Comparison of ENCODE assay signal across 2 fruit fly cellular contexts in genomic region chrX:2121716-2122601, dm6.
TF ChIP-seq lines count a peak whose summit lies in the region.

No protein-coding gene starts in this region.

TF ChIP-seq in whole organism, embryonic, 481 proteins besides CTCF, POLR2A, EP300 and RAD21 (continued from another document and continues in another):
- peak; percentile 45 for TF ChIP-seq PHDP (tag; optimal IDR thresholded peaks at IDR 0.05; lab: Kevin White, UChicago)
- no peak for TF ChIP-seq aop (GFP tag; IDR thresholded peaks at IDR 0.05; lab: Robert Waterston, UW)
- TF ChIP-seq D (optimal IDR thresholded peaks at IDR 0.05; lab: Kevin White, UChicago), result no peak
- peak; percentile 46 for TF ChIP-seq D (GFP tag; optimal IDR thresholded peaks at IDR 0.05; lab: Kevin White, UChicago)
- TF ChIP-seq CG9876 (GFP tag; optimal IDR thresholded peaks at IDR 0.05; lab: Kevin White, UChicago), result no peak
- peak; percentile 36 for TF ChIP-seq CG15601 (tag; optimal IDR thresholded peaks at IDR 0.05; lab: Kevin White, UChicago)
- peak; percentile 12 for TF ChIP-seq CG2120 (GFP tag; optimal IDR thresholded peaks at IDR 0.05; lab: Kevin White, UChicago)
- peak in 1 of 3 experiments; percentile 50 for TF ChIP-seq lola (GFP tag; optimal IDR thresholded peaks at IDR 0.05; lab: Kevin White, UChicago)
- TF ChIP-seq CG1647 (GFP tag; optimal IDR thresholded peaks at IDR 0.05; lab: Kevin White, UChicago), result no peak
- TF ChIP-seq CG4730 (GFP tag; IDR thresholded peaks at IDR 0.05; lab: Robert Waterston, UW), result 0 out of 2 replicates have a peak, but pooled peaks have one; percentile 8
- TF ChIP-seq Hr78 (GFP tag; optimal IDR thresholded peaks at IDR 0.05; lab: Kevin White, UChicago), result peak in 1 of 2 experiments; percentile 10
- peak; percentile 22 for TF ChIP-seq CG16863 (GFP tag; optimal IDR thresholded peaks at IDR 0.05; lab: Kevin White, UChicago)
- no peak for TF ChIP-seq CG4854 (GFP tag; optimal IDR thresholded peaks at IDR 0.05; lab: Kevin White, UChicago)
- TF ChIP-seq Blimp-1 (GFP tag; optimal IDR thresholded peaks at IDR 0.05; lab: Kevin White, UChicago), result peak; percentile 75
- TF ChIP-seq lilli (GFP tag; optimal IDR thresholded peaks at IDR 0.05; lab: Kevin White, UChicago), result peak; percentile 33
- TF ChIP-seq ham (GFP tag; IDR thresholded peaks at IDR 0.05; lab: Robert Waterston, UW), result no peak
- peak; percentile 50 for TF ChIP-seq CG2678 (tag; optimal IDR thresholded peaks at IDR 0.05; lab: Kevin White, UChicago)
- TF ChIP-seq CG8388 (GFP tag; optimal IDR thresholded peaks at IDR 0.05; lab: Kevin White, UChicago), result peak; percentile 79
- peak; percentile 29 for TF ChIP-seq CoRest (tag; optimal IDR thresholded peaks at IDR 0.05; lab: Kevin White, UChicago)
- peak; percentile 39 for TF ChIP-seq CG13424 (tag; optimal IDR thresholded peaks at IDR 0.05; lab: Kevin White, UChicago)
- peak; percentile 26 for TF ChIP-seq CG1233 (GFP tag; optimal IDR thresholded peaks at IDR 0.05; lab: Kevin White, UChicago)
- no peak for TF ChIP-seq CG11085 (GFP tag; IDR thresholded peaks at IDR 0.05; lab: Robert Waterston, UW)
- no peak for TF ChIP-seq lov (optimal IDR thresholded peaks at IDR 0.05; lab: Kevin White, UChicago)
- TF ChIP-seq lov (GFP tag; IDR thresholded peaks at IDR 0.05; lab: Robert Waterston, UW), result 0 out of 3 replicates have a peak, but pooled peaks have one; percentile 11
- TF ChIP-seq kah (GFP tag; optimal IDR thresholded peaks at IDR 0.05; lab: Kevin White, UChicago), result no peak
- TF ChIP-seq prd (optimal IDR thresholded peaks at IDR 0.05; lab: Kevin White, UChicago), result no peak
- peak; percentile 41; the same call in 2 of the 3 replicates for TF ChIP-seq prd (GFP tag; IDR thresholded peaks at IDR 0.05; lab: Robert Waterston, UW)
- no peak for TF ChIP-seq bcd (GFP tag; optimal IDR thresholded peaks at IDR 0.05; lab: Kevin White, UChicago)
- peak; percentile 42; the same call in 1 of the 2 replicates for TF ChIP-seq H2.0 (GFP tag; IDR thresholded peaks at IDR 0.05; lab: Robert Waterston, UW)
- TF ChIP-seq gcm (GFP tag; optimal IDR thresholded peaks at IDR 0.05; lab: Kevin White, UChicago), result peak; percentile 23
- no peak for TF ChIP-seq CG33213 (GFP tag; optimal IDR thresholded peaks at IDR 0.05; lab: Kevin White, UChicago)
- peak; percentile 58 for TF ChIP-seq CG2712 (tag; optimal IDR thresholded peaks at IDR 0.05; lab: Kevin White, UChicago)
- peak; percentile 10 for TF ChIP-seq CG17385 (GFP tag; optimal IDR thresholded peaks at IDR 0.05; lab: Kevin White, UChicago)
- TF ChIP-seq ATbp (GFP tag; optimal IDR thresholded peaks at IDR 0.05; lab: Kevin White, UChicago), result peak; percentile 28
- TF ChIP-seq CG17361 (GFP tag; IDR thresholded peaks at IDR 0.05; lab: Robert Waterston, UW), result peak; percentile 63; the same call in 2 of the 3 replicates
- peak; percentile 40 for TF ChIP-seq pum (GFP tag; optimal IDR thresholded peaks at IDR 0.05; lab: Kevin White, UChicago)
- peak; percentile 13 for TF ChIP-seq Asciz (GFP tag; optimal IDR thresholded peaks at IDR 0.05; lab: Kevin White, UChicago)
- peak; percentile 23 to 61 for TF ChIP-seq bsh (GFP tag; optimal IDR thresholded peaks at IDR 0.05; lab: Kevin White, UChicago)
- no peak for TF ChIP-seq E2f2 (GFP tag; IDR thresholded peaks at IDR 0.05; lab: Robert Waterston, UW)
- peak; percentile 93 for TF ChIP-seq sens (GFP tag; lab: Kevin White, UChicago)
- peak; percentile 10 for TF ChIP-seq CG9817 (tag; optimal IDR thresholded peaks at IDR 0.05; lab: Kevin White, UChicago)
- TF ChIP-seq nmo (GFP tag; optimal IDR thresholded peaks at IDR 0.05; lab: Kevin White, UChicago), result peak; percentile 37
- TF ChIP-seq dpn (GFP tag; optimal IDR thresholded peaks at IDR 0.05; lab: Kevin White, UChicago), result peak in 1 of 2 experiments; percentile 48
- peak; percentile 2 for TF ChIP-seq CG9609 (GFP tag; optimal IDR thresholded peaks at IDR 0.05; lab: Kevin White, UChicago)
- TF ChIP-seq pan (optimal IDR thresholded peaks at IDR 0.05; lab: Kevin White, UChicago), result no peak
- peak in 1 of 2 experiments; percentile 31 for TF ChIP-seq pan (GFP tag; optimal IDR thresholded peaks at IDR 0.05 in 1 of 2, IDR thresholded peaks at IDR 0.05 in 1 of 2)
- TF ChIP-seq CG18599 (GFP tag; optimal IDR thresholded peaks at IDR 0.05; lab: Kevin White, UChicago), result peak; percentile 18
- no peak for TF ChIP-seq CG16813 (GFP tag; IDR thresholded peaks at IDR 0.05; lab: Robert Waterston, UW; ENCODE audit: partially characterized antibody)
- TF ChIP-seq psq (GFP tag; optimal IDR thresholded peaks at IDR 0.05; lab: Kevin White, UChicago), result peak; percentile 37
- no peak for TF ChIP-seq oc (tag; optimal IDR thresholded peaks at IDR 0.05; lab: Kevin White, UChicago)
- TF ChIP-seq az2 (GFP tag; optimal IDR thresholded peaks at IDR 0.05; lab: Kevin White, UChicago), result peak; percentile 22
- TF ChIP-seq tin (GFP tag; optimal IDR thresholded peaks at IDR 0.05; lab: Kevin White, UChicago), result peak; percentile 20
- TF ChIP-seq Gsc (GFP tag; IDR thresholded peaks at IDR 0.05; lab: Robert Waterston, UW), result 0 out of 2 replicates have a peak, but pooled peaks have one; percentile 13
- TF ChIP-seq Neu2 (GFP tag; optimal IDR thresholded peaks at IDR 0.05; lab: Kevin White, UChicago; ENCODE audit: borderline replicate concordance), result no peak
- TF ChIP-seq fd96Cb (tag; optimal IDR thresholded peaks at IDR 0.05; lab: Kevin White, UChicago), result peak; percentile 42
- TF ChIP-seq CG12391 (tag; optimal IDR thresholded peaks at IDR 0.05; lab: Kevin White, UChicago), result peak; percentile 49
- no peak for TF ChIP-seq CG4282 (GFP tag; optimal IDR thresholded peaks at IDR 0.05; lab: Kevin White, UChicago)
- TF ChIP-seq CG10209 (GFP tag; optimal IDR thresholded peaks at IDR 0.05; lab: Kevin White, UChicago), result peak; percentile 31
- peak; percentile 49 for TF ChIP-seq unpg (GFP tag; optimal IDR thresholded peaks at IDR 0.05; lab: Kevin White, UChicago)
- TF ChIP-seq cwo (GFP tag; optimal IDR thresholded peaks at IDR 0.05; lab: Kevin White, UChicago), result no peak
- TF ChIP-seq CG4360 (GFP tag; IDR thresholded peaks at IDR 0.05; lab: Robert Waterston, UW), result peak; percentile 64
- TF ChIP-seq CG31441 (GFP tag; IDR thresholded peaks at IDR 0.05; lab: Robert Waterston, UW), result peak; percentile 50
- peak; percentile 37 for TF ChIP-seq CG9727 (GFP tag; optimal IDR thresholded peaks at IDR 0.05; lab: Kevin White, UChicago)
- TF ChIP-seq Jarid2 (GFP tag; optimal IDR thresholded peaks at IDR 0.05; lab: Kevin White, UChicago), result no peak
- peak; percentile 4 for TF ChIP-seq Chrac-16 (GFP tag; optimal IDR thresholded peaks at IDR 0.05; lab: Kevin White, UChicago)

TF ChIP-seq in whole organism, prepupa, 60 proteins besides CTCF, POLR2A, EP300 and RAD21 (continued from another document):
- TF ChIP-seq Lpt (GFP tag; optimal IDR thresholded peaks at IDR 0.05; lab: Kevin White, UChicago) (peak; percentile 34), CG10631 (GFP tag; optimal IDR thresholded peaks at IDR 0.05; lab: Kevin White, UChicago) (peak; percentile 66), CG1621 (tag; optimal IDR thresholded peaks at IDR 0.05; lab: Kevin White, UChicago) (peak; percentile 26), Sox14 (GFP tag; optimal IDR thresholded peaks at IDR 0.05; lab: Kevin White, UChicago) (peak; percentile 84), Met (GFP tag; optimal IDR thresholded peaks at IDR 0.05; lab: Kevin White, UChicago) (peak; percentile 78), ss (GFP tag; optimal IDR thresholded peaks at IDR 0.05; lab: Kevin White, UChicago) (peak; percentile 66 to 73), CG6163 (GFP tag; IDR thresholded peaks at IDR 0.05; lab: Robert Waterston, UW) (peak; percentile 69; the same call in 2 of the 3 replicates), CG6792 (GFP tag; optimal IDR thresholded peaks at IDR 0.05; lab: Kevin White, UChicago) (peak; percentile 73), fd85E (GFP tag; optimal IDR thresholded peaks at IDR 0.05; lab: Kevin White, UChicago) (no peak), vri (GFP tag; optimal IDR thresholded peaks at IDR 0.05; lab: Kevin White, UChicago) (no peak), Eip75B (GFP tag; optimal IDR thresholded peaks at IDR 0.05; lab: Kevin White, UChicago) (peak; percentile 84), Hr38 (GFP tag; optimal IDR thresholded peaks at IDR 0.05; lab: Kevin White, UChicago) (no peak), topi (GFP tag; optimal IDR thresholded peaks at IDR 0.05; lab: Kevin White, UChicago) (peak; percentile 78), CG6808 (GFP tag; optimal IDR thresholded peaks at IDR 0.05; lab: Kevin White, UChicago) (peak; percentile 74), salr (GFP tag; optimal IDR thresholded peaks at IDR 0.05; lab: Kevin White, UChicago) (peak; percentile 37 to 55), CG6276 (GFP tag; optimal IDR thresholded peaks at IDR 0.05; lab: Kevin White, UChicago) (no peak), CG16779 (tag; optimal IDR thresholded peaks at IDR 0.05; lab: Kevin White, UChicago) (no peak), svp (GFP tag; lab: Kevin White, UChicago) (peak; percentile 94), Eip78C (GFP tag; lab: Kevin White, UChicago) (peak; percentile 93), fd59A (GFP tag; optimal IDR thresholded peaks at IDR 0.05; lab: Kevin White, UChicago) (peak; percentile 68), dac (GFP tag; optimal IDR thresholded peaks at IDR 0.05; lab: Kevin White, UChicago) (peak; percentile 33), CG34406 (GFP tag; optimal IDR thresholded peaks at IDR 0.05; lab: Kevin White, UChicago) (peak; percentile 68), CG8319 (GFP tag; optimal IDR thresholded peaks at IDR 0.05; lab: Kevin White, UChicago) (peak; percentile 41), Blimp-1 (GFP tag; optimal IDR thresholded peaks at IDR 0.05; lab: Kevin White, UChicago) (peak; percentile 94), CG10669 (GFP tag; optimal IDR thresholded peaks at IDR 0.05; lab: Kevin White, UChicago) (peak; percentile 65), CG11294 (GFP tag; IDR thresholded peaks at IDR 0.05; lab: Robert Waterston, UW) (peak; percentile 34; the same call in 1 of the 2 replicates), CG11902 (GFP tag; optimal IDR thresholded peaks at IDR 0.05; lab: Kevin White, UChicago) (peak; percentile 40), pdm3 (GFP tag; optimal IDR thresholded peaks at IDR 0.05; lab: Kevin White, UChicago) (peak; percentile 75), dsx (GFP tag; optimal IDR thresholded peaks at IDR 0.05; lab: Kevin White, UChicago; ENCODE audit: poor library complexity, severe bottlenecking) (peak; percentile 66), esn (GFP tag; optimal IDR thresholded peaks at IDR 0.05; lab: Kevin White, UChicago) (peak; percentile 72), CG32006 (GFP tag; optimal IDR thresholded peaks at IDR 0.05; lab: Kevin White, UChicago) (peak; percentile 68), Gug (GFP tag; IDR thresholded peaks at IDR 0.05; lab: Robert Waterston, UW) (peak; percentile 48), Hr4 (GFP tag; optimal IDR thresholded peaks at IDR 0.05; lab: Kevin White, UChicago) (peak; percentile 71), Smox (GFP tag; optimal IDR thresholded peaks at IDR 0.05; lab: Kevin White, UChicago) (peak; percentile 70), CG11762 (GFP tag; optimal IDR thresholded peaks at IDR 0.05; lab: Kevin White, UChicago; ENCODE audit: insufficient read depth) (peak; percentile 65), CG9139 (GFP tag; optimal IDR thresholded peaks at IDR 0.05; lab: Kevin White, UChicago) (peak; percentile 22), CG3032 (tag; optimal IDR thresholded peaks at IDR 0.05; lab: Kevin White, UChicago) (peak; percentile 65), achi (GFP tag; optimal IDR thresholded peaks at IDR 0.05; lab: Kevin White, UChicago) (peak; percentile 70), CG4318 (GFP tag; optimal IDR thresholded peaks at IDR 0.05; lab: Kevin White, UChicago) (peak; percentile 34), CG6854 (GFP tag; optimal IDR thresholded peaks at IDR 0.05; lab: Kevin White, UChicago) (no peak)
